Worm (Caenorhabditis elegans): ENCODE data around the gene wee-1.1.

ce11 chrII:9611347-9611923, 28.1 kb upstream of the wee-1.1 start, which contains the start of the genes T15H9.5 and T15H9.4:
- TF ChIP-seq hlh-30 (tag; optimal IDR thresholded peaks at IDR 0.05; ENCODE audit: insufficient read depth) (no peak), skn-1 (tag; optimal IDR thresholded peaks at IDR 0.05) (no peak), aly-2 (tag; optimal IDR thresholded peaks at IDR 0.05) (no peak), egl-27 (tag; optimal IDR thresholded peaks at IDR 0.05) (no peak), unc-62 (GFP tag; optimal IDR thresholded peaks at IDR 0.05 in 1 of 2) (no peak), unc-62 (tag; optimal IDR thresholded peaks at IDR 0.05) (no peak), nhr-76 (tag; optimal IDR thresholded peaks at IDR 0.05) (no peak), jun-1 (tag; optimal IDR thresholded peaks at IDR 0.05) (no peak), ama-1 (optimal IDR thresholded peaks at IDR 0.05) (no peak), nhr-11 (tag; optimal IDR thresholded peaks at IDR 0.05) (no peak), ZK546.5 (tag; optimal IDR thresholded peaks at IDR 0.05) (no peak), mep-1 (tag; optimal IDR thresholded peaks at IDR 0.05) (no peak)

Measured in whole organism, L4 larva.